Fruit fly (Drosophila melanogaster) whole organism, embryonic: Measurements from ENCODE around the gene CG34283.

Experiments
- B-H1 ChIP-seq: fragments of 200-800 bp; sonication (Bioruptor generic); IDR thresholded peaks from 3 replicates; pipeline ENCODE4 v1.3.6; 2022; ENCODE audit warnings: missing biosample characterization, missing genetic modification characterization
- CG10274 ChIP-seq: fragments of 200-800 bp; sonication (Bioruptor generic); optimal IDR thresholded peaks from 3 replicates; lab custom pipeline; 2017; ENCODE audit warnings: missing biosample characterization, mild to moderate bottlenecking, missing genetic modification characterization
- CG10654 ChIP-seq: fragments of 200-800 bp; sonication (Bioruptor generic); optimal IDR thresholded peaks from 2 replicates; lab custom pipeline; 2016; ENCODE audit warnings: missing biosample characterization, missing genetic modification characterization
- CG11456 ChIP-seq: fragments of 200-800 bp; sonication (Bioruptor generic); IDR thresholded peaks from 3 replicates; pipeline ENCODE4 v1.3.6; 2022; ENCODE audit warnings: missing biosample characterization, missing genetic modification characterization
- CG11723 ChIP-seq: fragments of 200-800 bp; sonication (Bioruptor generic); optimal IDR thresholded peaks from 2 replicates; lab custom pipeline; 2017; ENCODE audit warnings: missing biosample characterization, mild to moderate bottlenecking, missing genetic modification characterization
- CG12219 ChIP-seq: fragments of 200-800 bp; sonication (Bioruptor generic); optimal IDR thresholded peaks from 3 replicates; lab custom pipeline; 2018; ENCODE audit warnings: missing biosample characterization, mild to moderate bottlenecking, missing genetic modification characterization
- CG13424 ChIP-seq: fragments of 200-800 bp; sonication (Bioruptor generic); optimal IDR thresholded peaks from 2 replicates; lab custom pipeline; 2019; ENCODE audit warnings: missing biosample characterization, mild to moderate bottlenecking, missing genetic modification characterization, moderate library complexity
- CG13624 ChIP-seq: fragments of 200-800 bp; sonication (Bioruptor generic); optimal IDR thresholded peaks from 2 replicates; lab custom pipeline; 2016; ENCODE audit warnings: missing biosample characterization, missing genetic modification characterization
- CG15479 ChIP-seq: fragments of 200-800 bp; sonication (Bioruptor generic); optimal IDR thresholded peaks from 3 replicates; lab custom pipeline; 2019; ENCODE audit warnings: missing biosample characterization, mild to moderate bottlenecking, missing genetic modification characterization, moderate library complexity
- CG1792 ChIP-seq: fragments of 200-800 bp; sonication (Bioruptor generic); optimal IDR thresholded peaks from 2 replicates; lab custom pipeline; 2016; ENCODE audit warnings: missing biosample characterization, missing genetic modification characterization
- CG18476 ChIP-seq: fragments of 200-800 bp; sonication (Bioruptor generic); optimal IDR thresholded peaks from 2 replicates; lab custom pipeline; 2016; ENCODE audit warnings: missing biosample characterization, mild to moderate bottlenecking, missing genetic modification characterization
- CG2120 ChIP-seq: fragments of 200-800 bp; sonication (Bioruptor generic); optimal IDR thresholded peaks from 3 replicates; lab custom pipeline; 2016; ENCODE audit warnings: missing biosample characterization, missing genetic modification characterization
- CG2712 ChIP-seq: fragments of 200-800 bp; optimal IDR thresholded peaks from 3 replicates; lab custom pipeline; 2019; ENCODE audit warnings: missing biosample characterization, mild to moderate bottlenecking, missing genetic modification characterization, moderate library complexity
- CG3065 ChIP-seq: fragments of 200-800 bp; sonication (Bioruptor generic); optimal IDR thresholded peaks from 2 replicates; lab custom pipeline; 2016; ENCODE audit warnings: missing biosample characterization, missing genetic modification characterization
- CG31224 ChIP-seq: fragments of 200-800 bp; sonication (Bioruptor generic); IDR thresholded peaks from 2 replicates; pipeline ENCODE4 v1.3.6; 2022; ENCODE audit warnings: missing biosample characterization, missing genetic modification characterization
- CG32767 ChIP-seq: fragments of 200-800 bp; sonication (Bioruptor generic); IDR thresholded peaks from 2 replicates; pipeline ENCODE4 v1.3.6; 2022; ENCODE audit warnings: missing biosample characterization, missing genetic modification characterization
- CG33213 ChIP-seq: fragments of 200-800 bp; sonication (Bioruptor generic); optimal IDR thresholded peaks from 3 replicates; lab custom pipeline; 2016; ENCODE audit warnings: missing biosample characterization, missing genetic modification characterization
- CG3726 ChIP-seq: fragments of 200-800 bp; sonication (Bioruptor generic); IDR thresholded peaks from 3 replicates; pipeline ENCODE4, ENCODE4 v1.3.6; 2022; ENCODE audit warnings: missing biosample characterization, missing genetic modification characterization
- CG3847 ChIP-seq: fragments of 200-800 bp; sonication (Bioruptor generic); IDR thresholded peaks from 2 replicates; pipeline ENCODE4 v1.3.6; 2022; ENCODE audit warnings: missing biosample characterization, missing genetic modification characterization
- CG7987 ChIP-seq: fragments of 200-800 bp; sonication (Bioruptor generic); optimal IDR thresholded peaks from 2 replicates; lab custom pipeline; 2018; ENCODE audit warnings: missing biosample characterization, mild to moderate bottlenecking, missing genetic modification characterization, moderate library complexity
- CG8765 ChIP-seq: fragments of 200-800 bp; sonication (Bioruptor generic); IDR thresholded peaks from 2 replicates; pipeline ENCODE4 v1.3.6; 2022; ENCODE audit warnings: missing biosample characterization, missing genetic modification characterization
- CG9797 ChIP-seq: fragments of 200-800 bp; sonication (Bioruptor generic); optimal IDR thresholded peaks from 3 replicates; lab custom pipeline; 2018; ENCODE audit warnings: missing biosample characterization, mild to moderate bottlenecking, missing genetic modification characterization
- CHES-1-like ChIP-seq: fragments of 200-800 bp; sonication (Bioruptor generic); optimal IDR thresholded peaks from 2 replicates; lab custom pipeline; 2016; ENCODE audit warnings: missing biosample characterization, missing genetic modification characterization
- CrebB ChIP-seq: fragments of 200-800 bp; sonication (Bioruptor generic); optimal IDR thresholded peaks from 3 replicates; lab custom pipeline; 2018; ENCODE audit warnings: missing biosample characterization, mild to moderate bottlenecking, missing genetic modification characterization
- D ChIP-seq, 2 experiments: fragments of 200-800 bp in 1 of 2; fragments of >200 bp in 1 of 2; sonication (Bioruptor generic) in 1 of 2; optimal IDR thresholded peaks; 2 replicates in 1 of 2; 3 replicates in 1 of 2; lab custom pipeline; 2017; ENCODE audit warnings: mild to moderate bottlenecking in 1 of 2, missing biosample characterization in 1 of 2, missing genetic modification characterization in 1 of 2, missing genetic modification reagents in 1 of 2
- Doc3 ChIP-seq: fragments of 200-800 bp; sonication (Bioruptor generic); IDR thresholded peaks from 3 replicates; pipeline ENCODE4 v1.3.6; 2022; ENCODE audit warnings: missing biosample characterization, missing genetic modification characterization; ENCODE audit not compliant: partially characterized antibody
- Dref ChIP-seq: fragments of 200-800 bp; sonication (Bioruptor generic); IDR thresholded peaks from 2 replicates; pipeline ENCODE4 v1.3.6; 2022; ENCODE audit warnings: missing biosample characterization, missing genetic modification characterization
- Ets65A ChIP-seq: fragments of 200-800 bp; sonication (Bioruptor generic); peaks from one replicate; lab custom pipeline; 2016; ENCODE audit warnings: missing biosample characterization, missing genetic modification characterization
- Hmr ChIP-seq: fragments of 200-800 bp; sonication (Bioruptor generic); optimal IDR thresholded peaks from 3 replicates; lab custom pipeline; 2017; ENCODE audit warnings: mild to moderate bottlenecking, missing biosample characterization, missing genetic modification reagents, missing genetic modification characterization
- MBD-R2 ChIP-seq: fragments of 200-800 bp; sonication (Bioruptor generic); IDR thresholded peaks from 2 replicates; pipeline ENCODE4 v1.3.6; 2022; ENCODE audit warnings: missing biosample characterization, missing genetic modification characterization
- Med ChIP-seq: fragments of 200-800 bp; sonication (Bioruptor generic); peaks from one replicate; lab custom pipeline; 2016; ENCODE audit warnings: missing biosample characterization, missing genetic modification characterization, mild to moderate bottlenecking, inconsistent platforms, moderate library complexity
- NfI ChIP-seq: fragments of 200-800 bp; sonication (Bioruptor generic); optimal IDR thresholded peaks from 3 replicates; lab custom pipeline; 2018; ENCODE audit warnings: missing biosample characterization, mild to moderate bottlenecking, missing genetic modification characterization, moderate library complexity
- Pdp1 ChIP-seq, 2 experiments: fragments of 200-800 bp; sonication (Bioruptor generic); optimal IDR thresholded peaks; 3 replicates each; lab custom pipeline; 2016; ENCODE audit warnings: missing biosample characterization in 2 of 2, missing genetic modification characterization in 2 of 2, mild to moderate bottlenecking in 1 of 2, moderate library complexity in 1 of 2
- Ravus ChIP-seq: fragments of 200-800 bp; sonication (Bioruptor generic); IDR thresholded peaks from 2 replicates; pipeline ENCODE4 v1.3.6; 2022; ENCODE audit warnings: missing biosample characterization, missing genetic modification characterization
- Stat92E ChIP-seq, 3 experiments: fragments of >200 bp in 2 of 3; fragments of 200-800 bp in 1 of 3; sonication (Bioruptor generic) in 1 of 3; optimal IDR thresholded peaks; 2 replicates each; lab custom pipeline; 2017 to 2019; ENCODE audit warnings: missing biosample characterization in 3 of 3, missing genetic modification characterization in 3 of 3, mild to moderate bottlenecking in 1 of 3, moderate library complexity in 1 of 3
- abd-A ChIP-seq: fragments of 200-800 bp; sonication (Bioruptor generic); optimal IDR thresholded peaks from 3 replicates; lab custom pipeline; 2019; ENCODE audit warnings: missing biosample characterization, mild to moderate bottlenecking, missing genetic modification characterization, moderate library complexity
- aop ChIP-seq: fragments of 200-800 bp; sonication (Bioruptor generic); IDR thresholded peaks from 2 replicates; pipeline ENCODE4 v1.3.6; 2022; ENCODE audit warnings: missing biosample characterization, missing genetic modification characterization
- ato ChIP-seq: fragments of 200-800 bp; sonication (Bioruptor generic); IDR thresholded peaks from 2 replicates; pipeline ENCODE4 v1.3.6; 2022; ENCODE audit warnings: missing biosample characterization, missing genetic modification characterization; ENCODE audit not compliant: partially characterized antibody
- bbx ChIP-seq: fragments of 200-800 bp; sonication (Bioruptor generic); IDR thresholded peaks from 2 replicates; pipeline ENCODE4 v1.3.6; 2022; ENCODE audit warnings: missing biosample characterization, missing genetic modification characterization; ENCODE audit not compliant: partially characterized antibody
- cato ChIP-seq: fragments of 200-800 bp; sonication (Bioruptor generic); optimal IDR thresholded peaks from 2 replicates; lab custom pipeline; 2016; ENCODE audit warnings: missing biosample characterization, missing genetic modification characterization, borderline replicate concordance
- chif ChIP-seq, 2 experiments: fragments of 200-800 bp; sonication (Bioruptor generic); optimal IDR thresholded peaks; 3 replicates each; lab custom pipeline; 2016; ENCODE audit warnings: missing biosample characterization in 2 of 2, missing genetic modification characterization in 2 of 2
- corto ChIP-seq: fragments of 200-800 bp; sonication (Bioruptor generic); optimal IDR thresholded peaks from 2 replicates; lab custom pipeline; 2016; ENCODE audit warnings: missing biosample characterization, mild to moderate bottlenecking, missing genetic modification characterization, moderate library complexity
- dan ChIP-seq: fragments of 200-800 bp; sonication (Bioruptor generic); IDR thresholded peaks from 2 replicates; pipeline ENCODE4 v1.3.6; 2022; ENCODE audit warnings: missing biosample characterization, missing genetic modification characterization
- insv ChIP-seq, 2 experiments: fragments of 200-800 bp; sonication (Bioruptor generic); optimal IDR thresholded peaks; 3 replicates each; lab custom pipeline; 2016 to 2018; ENCODE audit warnings: missing biosample characterization in 2 of 2, missing genetic modification characterization in 2 of 2
- nmo ChIP-seq: fragments of 200-800 bp; sonication (Bioruptor generic); optimal IDR thresholded peaks from 2 replicates; lab custom pipeline; 2018; ENCODE audit warnings: missing biosample characterization, mild to moderate bottlenecking, missing genetic modification characterization, moderate library complexity
- slbo ChIP-seq: fragments of 200-800 bp; sonication (Bioruptor generic); IDR thresholded peaks from 2 replicates; pipeline ENCODE4 v1.3.6; 2022; ENCODE audit warnings: missing biosample characterization, missing genetic modification characterization
- so ChIP-seq: fragments of 200-800 bp; sonication (Bioruptor generic); IDR thresholded peaks from 3 replicates; pipeline ENCODE4 v1.3.6; 2022; ENCODE audit warnings: missing biosample characterization, missing genetic modification characterization
- tap ChIP-seq: fragments of 200-800 bp; optimal IDR thresholded peaks from 3 replicates; lab custom pipeline; 2019; ENCODE audit warnings: missing biosample characterization, mild to moderate bottlenecking, missing genetic modification characterization, moderate library complexity
- vnd ChIP-seq: fragments of 200-800 bp; sonication (Bioruptor generic); IDR thresholded peaks from 3 replicates; pipeline ENCODE4 v1.3.6; 2022; ENCODE audit warnings: missing biosample characterization, missing genetic modification characterization; ENCODE audit not compliant: partially characterized antibody
- wor ChIP-seq: fragments of 200-800 bp; sonication (Bioruptor generic); IDR thresholded peaks from 2 replicates; pipeline ENCODE4 v1.3.6; 2022; ENCODE audit warnings: missing biosample characterization, missing genetic modification characterization
- zf30C ChIP-seq: fragments of 200-800 bp; sonication (Bioruptor generic); optimal IDR thresholded peaks from 3 replicates; lab custom pipeline; 2018; ENCODE audit warnings: missing biosample characterization, mild to moderate bottlenecking, missing genetic modification characterization

The CG34283 gene

DNA sequence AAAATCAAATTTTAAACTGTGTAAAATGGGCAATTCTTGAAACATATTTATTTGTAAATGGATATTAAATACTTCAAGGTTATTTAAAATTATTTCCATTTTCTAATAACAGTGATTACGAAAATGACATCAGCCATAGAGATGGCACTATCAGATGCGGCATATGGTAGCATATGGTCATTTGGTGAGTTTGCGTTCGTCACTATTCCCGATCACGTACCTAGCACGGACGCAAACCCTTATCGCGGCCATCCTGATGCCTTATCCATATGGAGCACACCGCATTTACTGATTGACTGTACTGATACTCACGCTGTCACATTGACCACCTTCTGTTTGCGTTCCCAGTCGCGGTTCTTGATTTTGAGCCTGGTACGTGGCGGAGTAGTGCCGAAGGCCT, 15.7 kb upstream of the CG34283 start (continued):
- TF ChIP-seq Doc3 (no peak), Hmr (GFP tag; lab: Kevin White, UChicago) (no peak), CG18476 (GFP tag; lab: Kevin White, UChicago) (no peak), Pdp1 (GFP tag; optimal IDR thresholded peaks at IDR 0.05; lab: Kevin White, UChicago) (peak in 1 of 2 experiments; percentile 40), bbx (GFP tag; lab: Robert Waterston, UW) (no peak), CG1792 (GFP tag; lab: Kevin White, UChicago) (no peak), CG10274 (GFP tag; lab: Kevin White, UChicago) (no peak), Med (peak; percentile 58), abd-A (tag; lab: Kevin White, UChicago) (no peak), so (GFP tag; lab: Robert Waterston, UW) (no peak), B-H1 (GFP tag; lab: Robert Waterston, UW) (no peak), CG11456 (GFP tag; lab: Robert Waterston, UW) (peak; percentile 53; the same call in 1 of the 3 replicates), Stat92E (GFP tag; optimal IDR thresholded peaks at IDR 0.05; lab: Kevin White, UChicago) (no peak), ato (GFP tag; lab: Robert Waterston, UW) (no peak), CG3847 (GFP tag; lab: Robert Waterston, UW) (no peak), CG9797 (no peak), CG7987 (GFP tag; lab: Kevin White, UChicago) (no peak), NfI (GFP tag; lab: Kevin White, UChicago) (no peak), CG10654 (GFP tag; lab: Kevin White, UChicago) (no peak), CG13624 (GFP tag; lab: Kevin White, UChicago) (peak; percentile 6), insv (GFP tag; optimal IDR thresholded peaks at IDR 0.05; lab: Kevin White, UChicago) (no peak), zf30C (GFP tag; lab: Kevin White, UChicago) (no peak), CG8765 (GFP tag; lab: Robert Waterston, UW) (peak; percentile 10; the same call in 1 of the 2 replicates), D (optimal IDR thresholded peaks at IDR 0.05; lab: Kevin White, UChicago) (no peak), D (GFP tag; optimal IDR thresholded peaks at IDR 0.05; lab: Kevin White, UChicago) (no peak), CHES-1-like (GFP tag; lab: Kevin White, UChicago) (no peak), slbo (GFP tag; lab: Robert Waterston, UW) (peak; percentile 41; the same call in 1 of the 2 replicates), Ets65A (GFP tag; lab: Kevin White, UChicago) (peak; percentile 88), chif (GFP tag; optimal IDR thresholded peaks at IDR 0.05; lab: Kevin White, UChicago) (no peak), CG32767 (GFP tag; lab: Robert Waterston, UW) (no peak), CG13424 (tag; lab: Kevin White, UChicago) (no peak), vnd (GFP tag; lab: Robert Waterston, UW) (no peak), Dref (GFP tag; lab: Robert Waterston, UW) (no peak), CG3726 (GFP tag; lab: Robert Waterston, UW) (no peak), CG2120 (GFP tag; lab: Kevin White, UChicago) (no peak), dan (no peak), CG11723 (GFP tag; lab: Kevin White, UChicago) (no peak), tap (tag; lab: Kevin White, UChicago) (no peak), corto (no peak), Ravus (GFP tag; lab: Robert Waterston, UW) (no peak), wor (GFP tag; lab: Robert Waterston, UW) (no peak), CG12219 (GFP tag; lab: Kevin White, UChicago) (no peak), nmo (GFP tag; lab: Kevin White, UChicago) (peak; percentile 7), CG2712 (tag; lab: Kevin White, UChicago) (no peak), CG15479 (GFP tag; lab: Kevin White, UChicago) (no peak), CG33213 (no peak), CG3065 (GFP tag; lab: Kevin White, UChicago) (no peak), CrebB (no peak), CG31224 (GFP tag; lab: Robert Waterston, UW) (no peak), cato (GFP tag; lab: Kevin White, UChicago) (no peak), aop (GFP tag; lab: Robert Waterston, UW) (no peak), MBD-R2 (GFP tag; lab: Robert Waterston, UW) (no peak)
